Worm (Caenorhabditis elegans): Measurements from ENCODE around the gene R05F9.11.

DNA sequence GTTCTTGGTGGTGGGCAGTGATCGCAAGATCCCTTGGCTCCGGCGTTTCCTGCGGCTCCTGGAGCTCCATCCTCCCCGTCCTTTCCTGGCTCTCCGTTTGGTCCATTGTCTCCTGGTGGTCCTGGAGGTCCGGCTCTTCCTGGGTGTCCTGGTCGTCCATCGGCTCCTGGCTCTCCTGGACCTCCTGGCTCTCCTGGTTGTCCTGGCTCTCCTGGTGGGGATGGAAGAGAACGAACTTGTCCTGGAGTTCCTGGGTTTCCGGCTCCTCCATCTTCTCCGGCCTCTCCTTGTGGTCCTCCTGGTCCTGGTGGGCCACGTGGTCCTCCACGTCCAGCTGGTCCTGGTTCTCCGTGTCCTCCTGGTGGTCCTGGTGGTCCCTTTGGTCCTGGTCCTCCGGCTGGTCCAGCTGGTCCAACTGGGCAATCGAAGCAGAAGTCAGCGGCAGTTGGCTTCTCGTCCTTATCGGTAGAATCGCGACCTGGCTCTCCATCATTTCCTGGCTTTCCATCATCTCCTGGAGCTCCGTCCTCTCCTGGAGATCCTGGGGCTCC, 44.1 kb downstream of the R05F9.11 start:
- no peak for TF ChIP-seq flh-1 (GFP tag; optimal IDR thresholded peaks at IDR 0.05)
- no peak for TF ChIP-seq elt-1 (tag; optimal IDR thresholded peaks at IDR 0.05; ENCODE audit: borderline replicate concordance, insufficient read depth)
- no peak for TF ChIP-seq mls-2 (tag; optimal IDR thresholded peaks at IDR 0.05)
- no peak for TF ChIP-seq mab-5 (tag; optimal IDR thresholded peaks at IDR 0.05)
- TF ChIP-seq ham-2 (GFP tag; optimal IDR thresholded peaks at IDR 0.05), result no peak
- no peak for TF ChIP-seq nhr-12 (tag; optimal IDR thresholded peaks at IDR 0.05)
- TF ChIP-seq lin-13 (tag; optimal IDR thresholded peaks at IDR 0.05), result no peak
- no peak for TF ChIP-seq elt-3 (tag; optimal IDR thresholded peaks at IDR 0.05)
- TF ChIP-seq ceh-83 (GFP tag; optimal IDR thresholded peaks at IDR 0.05), result no peak
- no peak for TF ChIP-seq unc-39 (tag; optimal IDR thresholded peaks at IDR 0.05)
- TF ChIP-seq nhr-76 (tag; optimal IDR thresholded peaks at IDR 0.05), result no peak
